Fruit fly (Drosophila melanogaster): ENCODE results near the gene AnxB10.

dm6 chrX:20130486-20130885, 42.8 kb downstream of the AnxB10 start:
- no peak for TF ChIP-seq psq (optimal IDR thresholded peaks at IDR 0.05)
- no peak for TF ChIP-seq Dll (optimal IDR thresholded peaks at IDR 0.05)
